Worm (Caenorhabditis elegans) whole organism, late embryonic: ENCODE data around the gene abf-6.

ENCODE experiments used
- C08G9.2 ChIP-seq: sonication (generic microtip); optimal IDR thresholded peaks from 2 replicates; lab custom pipeline; 2016; ENCODE audit warnings: mild to moderate bottlenecking, missing genetic modification characterization, moderate library complexity, missing compliant biosample characterization
- C38D4.7 ChIP-seq: fragments of 200-800 bp; sonication (Bioruptor generic); optimal IDR thresholded peaks from 2 replicates; lab custom pipeline; 2018; ENCODE audit warnings: mild to moderate bottlenecking, missing genetic modification characterization, moderate library complexity, missing compliant biosample characterization
- F13H6.1 ChIP-seq: sonication (generic microtip); optimal IDR thresholded peaks from 2 replicates; lab custom pipeline; 2016; ENCODE audit warnings: missing genetic modification characterization, missing compliant biosample characterization
- T23F11.4 ChIP-seq: fragments of 200-800 bp; sonication (Bioruptor generic); optimal IDR thresholded peaks from 2 replicates; lab custom pipeline; 2018; ENCODE audit warnings: mild to moderate bottlenecking, missing genetic modification characterization, missing compliant biosample characterization
- Y22D7AL.16 ChIP-seq: sonication (generic microtip); optimal IDR thresholded peaks from 2 replicates; lab custom pipeline; 2016; ENCODE audit warnings: missing genetic modification characterization, missing compliant biosample characterization
- ahr-1 ChIP-seq: sonication (generic microtip); optimal IDR thresholded peaks from 2 replicates; lab custom pipeline; 2016; ENCODE audit warnings: missing genetic modification characterization, missing compliant biosample characterization
- ama-1 ChIP-seq: fragments of 150-350 bp; optimal IDR thresholded peaks from 2 replicates; lab custom pipeline; 2014
- ceh-2 ChIP-seq: sonication (generic microtip); optimal IDR thresholded peaks from 2 replicates; lab custom pipeline; 2016; ENCODE audit warnings: missing genotype, missing genetic modification characterization, missing compliant biosample characterization
- ceh-22 ChIP-seq: sonication (generic microtip); optimal IDR thresholded peaks from 2 replicates; lab custom pipeline; 2017; ENCODE audit warnings: missing biosample characterization, missing genetic modification characterization
- ceh-31 ChIP-seq: sonication (generic microtip); optimal IDR thresholded peaks from 2 replicates; lab custom pipeline; 2016; ENCODE audit warnings: missing genetic modification characterization, missing compliant biosample characterization
- ceh-45 ChIP-seq: fragments of 200-800 bp; sonication (Bioruptor generic); IDR thresholded peaks from 2 replicates; pipeline ENCODE4 v1.3.6; 2022; ENCODE audit warnings: missing genetic modification reagents, missing genetic modification characterization, missing compliant biosample characterization
- ceh-9 ChIP-seq: sonication (generic microtip); optimal IDR thresholded peaks from 2 replicates; lab custom pipeline; 2016; ENCODE audit warnings: mild to moderate bottlenecking, missing genetic modification characterization, inconsistent platforms, missing compliant biosample characterization
- dve-1 ChIP-seq: sonication (generic microtip); optimal IDR thresholded peaks from 2 replicates; lab custom pipeline; 2017; ENCODE audit warnings: antibody characterized with exemption, mild to moderate bottlenecking, missing genetic modification characterization, missing compliant biosample characterization
- elt-2 ChIP-seq: sonication (generic microtip); optimal IDR thresholded peaks from 2 replicates; lab custom pipeline; 2016; ENCODE audit warnings: missing genetic modification reagents, missing genetic modification characterization, missing compliant biosample characterization
- ets-4 ChIP-seq: sonication (generic microtip); optimal IDR thresholded peaks from 2 replicates; lab custom pipeline; 2016; ENCODE audit warnings: missing genetic modification characterization, missing compliant biosample characterization
- eyg-1 ChIP-seq: sonication (generic microtip); optimal IDR thresholded peaks from 2 replicates; lab custom pipeline; 2016; ENCODE audit warnings: missing genotype, missing genetic modification characterization, missing compliant biosample characterization
- fkh-6 ChIP-seq: sonication (generic microtip); optimal IDR thresholded peaks from 2 replicates; lab custom pipeline; 2016; ENCODE audit warnings: missing genetic modification characterization, missing compliant biosample characterization
- gmeb-2 ChIP-seq: sonication (generic microtip); optimal IDR thresholded peaks from 2 replicates; lab custom pipeline; 2016; ENCODE audit warnings: missing genetic modification characterization, inconsistent platforms, missing compliant biosample characterization
- hlh-15 ChIP-seq: sonication (generic microtip); optimal IDR thresholded peaks from 2 replicates; lab custom pipeline; 2016; ENCODE audit warnings: missing genetic modification characterization, missing compliant biosample characterization
- hlh-8 ChIP-seq: sonication (generic microtip); optimal IDR thresholded peaks from 2 replicates; lab custom pipeline; 2016; ENCODE audit warnings: missing genotype, missing genetic modification characterization, missing compliant biosample characterization
- lin-11 ChIP-seq: fragments of 200-800 bp; sonication (Bioruptor generic); optimal IDR thresholded peaks from 2 replicates; lab custom pipeline; 2018; ENCODE audit warnings: mild to moderate bottlenecking, missing genetic modification characterization, missing compliant biosample characterization
- madf-2 ChIP-seq: sonication (generic microtip); optimal IDR thresholded peaks from 2 replicates; lab custom pipeline; 2017; ENCODE audit warnings: missing genetic modification characterization, missing compliant biosample characterization
- nfya-1 ChIP-seq: sonication (generic microtip); optimal IDR thresholded peaks from 2 replicates; lab custom pipeline; 2017; ENCODE audit warnings: missing genetic modification characterization, mild to moderate bottlenecking, missing compliant biosample characterization, antibody characterized with exemption, moderate library complexity
- nhr-11 ChIP-seq: fragments of 150-350 bp; optimal IDR thresholded peaks from 2 replicates; lab custom pipeline; 2014; ENCODE audit warnings: missing biosample characterization, missing genetic modification characterization
- nhr-232 ChIP-seq: sonication (generic microtip); optimal IDR thresholded peaks from 2 replicates; lab custom pipeline; 2016; ENCODE audit warnings: missing genetic modification characterization, missing compliant biosample characterization
- pag-3 ChIP-seq: sonication (generic microtip); optimal IDR thresholded peaks from 2 replicates; lab custom pipeline; 2016; ENCODE audit warnings: missing compliant biosample characterization, missing genetic modification characterization, borderline replicate concordance
- pat-9 ChIP-seq: fragments of 200-800 bp; sonication (Bioruptor generic); optimal IDR thresholded peaks from 2 replicates; lab custom pipeline; 2018; ENCODE audit warnings: mild to moderate bottlenecking, missing genetic modification characterization, moderate library complexity, missing compliant biosample characterization
- pha-2 ChIP-seq: sonication (generic microtip); optimal IDR thresholded peaks from 2 replicates; lab custom pipeline; 2017; ENCODE audit warnings: mild to moderate bottlenecking, missing genetic modification characterization, missing compliant biosample characterization
- sdc-2 ChIP-seq: sonication (generic microtip); optimal IDR thresholded peaks from 2 replicates; lab custom pipeline; 2016; ENCODE audit warnings: missing genotype, missing genetic modification characterization, missing compliant biosample characterization
- sox-2 ChIP-seq: fragments of 200-800 bp; sonication (Bioruptor generic); IDR thresholded peaks from 2 replicates; pipeline ENCODE4 v1.3.6; 2022; ENCODE audit warnings: missing genetic modification reagents, missing genetic modification characterization, missing compliant biosample characterization
- sox-4 ChIP-seq: sonication (generic microtip); optimal IDR thresholded peaks from 2 replicates; lab custom pipeline; 2017; ENCODE audit warnings: mild to moderate bottlenecking, missing genetic modification characterization, inconsistent platforms, missing compliant biosample characterization
- syd-9 ChIP-seq: sonication (generic microtip); optimal IDR thresholded peaks from 2 replicates; lab custom pipeline; 2016; ENCODE audit warnings: mild to moderate bottlenecking, missing genetic modification characterization, moderate library complexity, missing compliant biosample characterization
- tbx-7 ChIP-seq: sonication (generic microtip); optimal IDR thresholded peaks from 2 replicates; lab custom pipeline; 2016; ENCODE audit warnings: missing genotype, missing genetic modification characterization, missing compliant biosample characterization
- ttx-3 ChIP-seq: sonication (generic microtip); optimal IDR thresholded peaks from 2 replicates; lab custom pipeline; 2016; ENCODE audit warnings: missing genetic modification reagents, missing genetic modification characterization, missing compliant biosample characterization
- unc-3 ChIP-seq, 2 experiments: fragments of 200-800 bp in 1 of 2; sonication (Bioruptor generic) in 1 of 2; sonication (generic microtip) in 1 of 2; conservative IDR thresholded peaks in 1 of 2; optimal IDR thresholded peaks in 1 of 2; 2 replicates each; pipeline versions ENCODE4 v1.3.6 to Lab custom; 2016 to 2022; ENCODE audit warnings: missing compliant biosample characterization in 2 of 2, missing genetic modification characterization in 2 of 2, missing genetic modification reagents in 1 of 2
- unc-55 ChIP-seq: sonication (generic microtip); optimal IDR thresholded peaks from 2 replicates; lab custom pipeline; 2017; ENCODE audit warnings: missing biosample characterization, missing genetic modification reagents, missing genetic modification characterization
- unc-86 ChIP-seq: sonication (generic microtip); optimal IDR thresholded peaks from 2 replicates; lab custom pipeline; 2016; ENCODE audit warnings: missing genetic modification characterization, missing compliant biosample characterization
- zip-5 ChIP-seq: sonication (generic microtip); optimal IDR thresholded peaks from 2 replicates; lab custom pipeline; 2016; ENCODE audit warnings: missing genetic modification characterization, missing compliant biosample characterization
- ztf-16 ChIP-seq: sonication (generic microtip); optimal IDR thresholded peaks from 2 replicates; lab custom pipeline; 2017; ENCODE audit warnings: missing genetic modification characterization, missing compliant biosample characterization

The abf-6 gene

DNA sequence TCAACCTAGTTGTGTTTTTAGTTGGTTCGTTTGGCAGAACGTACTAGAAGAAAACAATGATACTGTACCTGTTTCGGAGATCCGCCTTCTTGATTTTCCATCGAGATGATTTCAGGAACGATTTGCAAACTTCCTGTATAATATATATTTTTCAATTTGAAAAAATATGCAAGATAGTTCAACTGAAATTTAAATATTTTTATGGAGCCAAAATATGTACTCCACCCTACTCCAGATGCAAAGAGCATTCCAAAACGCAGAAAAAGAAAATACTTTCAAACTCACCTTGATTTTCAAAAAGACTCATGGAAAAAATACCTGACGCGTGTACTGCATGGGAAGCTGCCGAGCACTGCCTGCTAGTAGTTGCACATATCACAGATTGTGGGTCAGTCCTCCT is 19.6 kb downstream of the abf-6 start, which contains the start of gene gei-3:
TSS of gene gei-3 (minus strand) at position 101 of the 400 bp plus-strand sequence.
- TF ChIP-seq nhr-11 (tag; lab: Kevin White, UChicago) (no peak), sox-4 (tag; lab: Kevin White, UChicago) (no peak), ahr-1 (tag; lab: Kevin White, UChicago) (no peak)

DNA sequence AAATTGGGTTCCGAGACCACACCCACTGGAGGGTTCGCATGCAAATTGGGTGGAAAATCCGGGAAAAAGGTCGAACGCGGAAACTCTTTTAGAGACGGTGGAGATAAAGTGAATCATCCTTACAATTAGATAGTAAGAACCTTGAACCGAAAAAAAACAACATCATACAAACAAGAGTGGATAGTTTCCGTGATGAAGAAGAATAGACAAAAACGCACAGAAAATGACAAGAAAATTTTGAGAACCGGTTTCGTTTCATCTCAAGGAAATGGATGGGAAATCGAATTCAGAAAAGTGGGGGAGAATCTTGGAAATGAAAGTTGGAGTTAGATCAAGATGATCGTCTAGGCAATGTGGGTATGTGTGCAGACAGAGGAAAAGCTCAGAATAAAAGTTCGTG is 21.4 kb downstream of the abf-6 start:
- no peak for TF ChIP-seq ceh-31 (tag; lab: Kevin White, UChicago)
- no peak for TF ChIP-seq hlh-8 (tag; lab: Kevin White, UChicago)
- no peak for TF ChIP-seq ceh-45 (GFP tag; lab: Robert Waterston, UW)
- no peak for TF ChIP-seq pha-2 (tag; lab: Kevin White, UChicago)
- TF ChIP-seq sdc-2 (tag; lab: Kevin White, UChicago) = no peak
- no peak for TF ChIP-seq nfya-1
- no peak for TF ChIP-seq ceh-2
- TF ChIP-seq pat-9 (tag; lab: Kevin White, UChicago) = no peak
- no peak for TF ChIP-seq F13H6.1
- no peak for TF ChIP-seq ttx-3
- TF ChIP-seq nhr-232 (tag; lab: Kevin White, UChicago) = no peak
- no peak for TF ChIP-seq unc-55 (GFP tag; lab: Kevin White, UChicago)
- TF ChIP-seq, all 69 proteins: peak for 0

DNA sequence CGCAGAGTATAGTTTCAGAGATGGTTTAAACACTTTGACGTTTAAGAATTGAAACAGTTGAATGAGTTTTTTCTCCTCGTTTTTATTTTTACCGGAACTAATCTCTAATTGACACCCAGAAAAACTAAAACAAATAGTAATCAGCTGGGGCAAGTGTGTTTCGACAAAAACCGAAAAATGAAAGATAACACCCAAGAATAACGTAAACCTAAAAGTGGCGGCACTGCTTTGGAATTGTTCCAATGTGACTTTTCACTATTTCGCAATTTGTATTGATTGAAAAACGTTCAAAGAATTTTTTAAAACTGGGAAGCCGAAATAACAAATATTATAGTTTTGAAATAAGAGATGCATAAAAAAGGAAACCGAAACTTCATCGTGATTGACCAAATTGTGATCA is 24.9 kb downstream of the abf-6 start:
- TF ChIP-seq ttx-3 (no peak), unc-55 (GFP tag; lab: Kevin White, UChicago) (no peak), C38D4.7 (GFP tag; lab: Kevin White, UChicago) (no peak), pha-2 (tag; lab: Kevin White, UChicago) (no peak), fkh-6 (tag; lab: Kevin White, UChicago) (no peak), unc-86 (no peak), lin-11 (tag; lab: Kevin White, UChicago) (no peak), T23F11.4 (GFP tag; lab: Kevin White, UChicago) (no peak), unc-3 (GFP tag; conservative IDR thresholded peaks at IDR 0.05; lab: Robert Waterston, UW) (no peak), unc-3 (tag; optimal IDR thresholded peaks at IDR 0.05; lab: Kevin White, UChicago) (no peak)

DNA sequence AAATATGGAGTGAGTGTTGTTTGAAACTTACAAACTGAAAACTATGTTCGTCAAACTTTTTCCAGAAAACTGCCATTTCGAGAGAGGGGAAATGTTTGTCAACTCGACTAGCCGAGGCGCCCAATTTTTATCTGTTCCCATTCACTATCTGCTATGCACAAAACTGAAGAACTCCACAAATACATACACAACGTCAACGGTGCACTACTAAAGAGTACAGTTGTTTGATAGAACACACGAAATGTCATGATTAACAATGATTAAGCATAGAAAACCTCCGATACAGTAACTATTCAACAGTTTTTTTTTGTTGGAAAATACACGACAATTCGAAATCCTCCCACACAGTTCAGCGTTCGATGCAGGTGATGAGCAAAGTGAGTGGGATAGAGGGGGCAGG is 25.6 kb downstream of the abf-6 start:
- TF ChIP-seq elt-2 (tag; lab: Kevin White, UChicago) (no peak), pag-3 (tag; lab: Kevin White, UChicago) (no peak), hlh-15 (tag; lab: Kevin White, UChicago) (no peak), eyg-1 (tag; lab: Kevin White, UChicago) (no peak), ceh-2 (no peak), ztf-16 (tag; lab: Kevin White, UChicago) (no peak), ceh-31 (tag; lab: Kevin White, UChicago) (no peak), ets-4 (tag; lab: Kevin White, UChicago) (no peak), gmeb-2 (tag; lab: Kevin White, UChicago) (no peak)
- TF ChIP-seq, all 69 proteins: peak for 0

DNA sequence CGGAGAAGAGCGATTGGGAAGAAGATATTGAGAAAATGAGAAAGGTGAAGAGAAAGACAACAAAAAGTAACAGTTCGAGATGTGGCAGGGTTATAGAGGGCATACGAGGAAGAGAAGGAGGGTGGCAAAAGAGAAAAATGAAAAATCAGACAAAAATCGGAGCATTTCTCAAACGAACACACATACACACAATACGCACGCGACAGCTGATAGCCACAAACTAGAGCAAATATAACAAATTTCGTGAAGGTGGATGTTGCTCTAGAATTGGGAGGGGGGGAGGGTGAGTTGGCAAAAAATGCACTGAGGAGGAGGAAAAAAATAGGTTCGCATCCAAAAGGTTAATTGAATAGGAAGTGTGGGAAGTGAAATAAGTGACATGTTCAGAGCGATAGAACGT is 31.3 kb downstream of the abf-6 start:
- TF ChIP-seq pha-2 (tag; lab: Kevin White, UChicago) = no peak
- TF ChIP-seq dve-1 (tag; lab: Kevin White, UChicago) = no peak
- TF ChIP-seq sox-2 = no peak
- no peak for TF ChIP-seq lin-11 (tag; lab: Kevin White, UChicago)
- TF ChIP-seq ceh-22 = no peak
- no peak for TF ChIP-seq tbx-7
- no peak for TF ChIP-seq zip-5
- TF ChIP-seq nhr-11 (tag; lab: Kevin White, UChicago) = no peak
- TF ChIP-seq ztf-16 (tag; lab: Kevin White, UChicago) = no peak
- no peak for TF ChIP-seq C08G9.2 (tag; lab: Kevin White, UChicago)
- no peak for TF ChIP-seq unc-55 (GFP tag; lab: Kevin White, UChicago)
- no peak for TF ChIP-seq ttx-3
- no peak for TF ChIP-seq madf-2 (tag; lab: Kevin White, UChicago)
- TF ChIP-seq ama-1 = no peak
- TF ChIP-seq Y22D7AL.16 (tag; lab: Kevin White, UChicago) = no peak
- no peak for TF ChIP-seq C38D4.7 (GFP tag; lab: Kevin White, UChicago)
- TF ChIP-seq elt-2 (tag; lab: Kevin White, UChicago) = no peak
- TF ChIP-seq ahr-1 (tag; lab: Kevin White, UChicago) = no peak
- TF ChIP-seq ceh-9 (tag; lab: Kevin White, UChicago) = no peak
- no peak for TF ChIP-seq syd-9
